Fruit fly (Drosophila melanogaster): ENCODE results near the gene vri.

Gene vri

dm6 chr2L:5292643-5292963 is 3.9 kb downstream of the vri start (continued):
- peak; percentile 69 for TF ChIP-seq Drgx (GFP tag; IDR thresholded peaks at IDR 0.05)

- TF ChIP-seq CG14667 (GFP tag; IDR thresholded peaks at IDR 0.05), result peak; percentile 39; the same call in 1 of the 2 replicates
- peak; percentile 59 for TF ChIP-seq CG12104 (GFP tag; optimal IDR thresholded peaks at IDR 0.05)
- TF ChIP-seq CG2116 (GFP tag; optimal IDR thresholded peaks at IDR 0.05), result peak; percentile 23
- TF ChIP-seq CG7928 (GFP tag; optimal IDR thresholded peaks at IDR 0.05), result no peak
- no peak for TF ChIP-seq CG34376 (GFP tag; optimal IDR thresholded peaks at IDR 0.05)
- TF ChIP-seq pnt (GFP tag; optimal IDR thresholded peaks at IDR 0.05), result peak; percentile 76
- TF ChIP-seq Oaz (GFP tag; IDR thresholded peaks at IDR 0.05), result no peak
- peak; percentile 78 for TF ChIP-seq croc (GFP tag; conservative IDR thresholded peaks at IDR 0.05)
- TF ChIP-seq ERR (GFP tag; optimal IDR thresholded peaks at IDR 0.05), result peak; percentile 27
- peak; percentile 45; the same call in 1 of the 3 replicates for TF ChIP-seq CG7357 (GFP tag; IDR thresholded peaks at IDR 0.05)
- peak; percentile 62 for TF ChIP-seq Mes4 (GFP tag; optimal IDR thresholded peaks at IDR 0.05)
- peak; percentile 55 for TF ChIP-seq CG5245 (GFP tag; optimal IDR thresholded peaks at IDR 0.05)
- peak; percentile 42 for TF ChIP-seq CG3281 (GFP tag; optimal IDR thresholded peaks at IDR 0.05)
- peak; percentile 66 for TF ChIP-seq sisA (GFP tag; IDR thresholded peaks at IDR 0.05)
- peak; percentile 74 for TF ChIP-seq Sox100B (GFP tag; optimal IDR thresholded peaks at IDR 0.05)
- peak; percentile 50 for TF ChIP-seq wek (GFP tag; optimal IDR thresholded peaks at IDR 0.05)
- peak; percentile 62 for TF ChIP-seq CG12071 (GFP tag; optimal IDR thresholded peaks at IDR 0.05)
- TF ChIP-seq Max (GFP tag; optimal IDR thresholded peaks at IDR 0.05), result peak; percentile 48
- TF ChIP-seq ap (GFP tag; IDR thresholded peaks at IDR 0.05), result no peak
- TF ChIP-seq fu2 (GFP tag; optimal IDR thresholded peaks at IDR 0.05), result peak; percentile 35
- no peak for TF ChIP-seq CG1647 (GFP tag; optimal IDR thresholded peaks at IDR 0.05)
- no peak for TF ChIP-seq vfl (GFP tag; optimal IDR thresholded peaks at IDR 0.05)
- peak; percentile 67 for TF ChIP-seq CG7786 (GFP tag; optimal IDR thresholded peaks at IDR 0.05)
- peak; percentile 32; the same call in 1 of the 2 replicates for TF ChIP-seq CG10321 (GFP tag; IDR thresholded peaks at IDR 0.05)
- TF ChIP-seq Sry-δ (GFP tag; optimal IDR thresholded peaks at IDR 0.05), result peak; percentile 27
- no peak for TF ChIP-seq CG7987 (GFP tag; optimal IDR thresholded peaks at IDR 0.05)
- no peak for TF ChIP-seq YL-1 (GFP tag; optimal IDR thresholded peaks at IDR 0.05)
- peak; percentile 78 for TF ChIP-seq Spps (tag; optimal IDR thresholded peaks at IDR 0.05)
- peak; percentile 34 for TF ChIP-seq CG13624 (GFP tag; optimal IDR thresholded peaks at IDR 0.05)
- no peak for TF ChIP-seq B-H2 (GFP tag; optimal IDR thresholded peaks at IDR 0.05)
- TF ChIP-seq TFAM (GFP tag; optimal IDR thresholded peaks at IDR 0.05), result no peak
- no peak for TF ChIP-seq CkIIα-i1 (GFP tag; IDR thresholded peaks at IDR 0.05)
- no peak for TF ChIP-seq Lim3 (GFP tag; IDR thresholded peaks at IDR 0.05)
- TF ChIP-seq amos (GFP tag; IDR thresholded peaks at IDR 0.05; ENCODE audit: partially characterized antibody), result no peak
- no peak for TF ChIP-seq br (optimal IDR thresholded peaks at IDR 0.05)
- no peak for TF ChIP-seq bowl (GFP tag; IDR thresholded peaks at IDR 0.05)
- peak; percentile 63 for TF ChIP-seq CG17186 (GFP tag; optimal IDR thresholded peaks at IDR 0.05)
- TF ChIP-seq ems (GFP tag; optimal IDR thresholded peaks at IDR 0.05), result peak; percentile 46
- TF ChIP-seq eve (GFP tag; optimal IDR thresholded peaks at IDR 0.05), result peak in 1 of 2 experiments; percentile 80
- peak; percentile 67; the same call in 1 of the 2 replicates for TF ChIP-seq Awh (GFP tag; IDR thresholded peaks at IDR 0.05)
- peak; percentile 73 for TF ChIP-seq Ptx1 (GFP tag; IDR thresholded peaks at IDR 0.05)
- TF ChIP-seq gce (GFP tag; IDR thresholded peaks at IDR 0.05), result no peak; the same call in 2 of the 3 replicates
- TF ChIP-seq mld (GFP tag; IDR thresholded peaks at IDR 0.05; ENCODE audit: partially characterized antibody), result no peak
- peak; percentile 5 for TF ChIP-seq CG9817 (tag; optimal IDR thresholded peaks at IDR 0.05)
- no peak for TF ChIP-seq Bgb (GFP tag; IDR thresholded peaks at IDR 0.05; ENCODE audit: partially characterized antibody)
- TF ChIP-seq Opbp (GFP tag; IDR thresholded peaks at IDR 0.05; ENCODE audit: partially characterized antibody), result no peak
- no peak for TF ChIP-seq cas (GFP tag; IDR thresholded peaks at IDR 0.05)
- peak; percentile 85 for TF ChIP-seq CG11504 (tag; optimal IDR thresholded peaks at IDR 0.05)
- TF ChIP-seq wdn (GFP tag; IDR thresholded peaks at IDR 0.05), result no peak
These were observed 4.3 kb downstream of the vri start for dm6 chr2L:5292977-5293513.

Measured in whole organism, embryonic.